Fruit fly (Drosophila melanogaster) Kc167 (cell line): Measurements from ENCODE around the gene jhamt.

Source experiments
- Myc ChIP-seq: fragments of >200 bp; optimal IDR thresholded peaks from 2 replicates; lab custom pipeline; 2017; ENCODE audit warnings: missing external identifiers
- Sin3A ChIP-seq: fragments of >200 bp; optimal IDR thresholded peaks from 2 replicates; lab custom pipeline; 2018; ENCODE audit warnings: missing external identifiers
- insv ChIP-seq: fragments of >200 bp; optimal IDR thresholded peaks from 3 replicates; lab custom pipeline; 2018; ENCODE audit warnings: missing external identifiers
- psq ChIP-seq: fragments of >200 bp; optimal IDR thresholded peaks from 2 replicates; lab custom pipeline; 2017; ENCODE audit warnings: missing external identifiers

- TF ChIP-seq insv (lab: Kevin White, UChicago) = no peak
- no peak for TF ChIP-seq psq (lab: Kevin White, UChicago)
- no peak for TF ChIP-seq Sin3A (lab: Kevin White, UChicago)
- TF ChIP-seq Myc = no peak
Observed at dm6 chr2L:16337785-16338184, 27.9 kb upstream of the jhamt start, which contains the start of gene CG31817.
